Fruit fly (Drosophila melanogaster): ENCODE data around the gene Akt.

DNA sequence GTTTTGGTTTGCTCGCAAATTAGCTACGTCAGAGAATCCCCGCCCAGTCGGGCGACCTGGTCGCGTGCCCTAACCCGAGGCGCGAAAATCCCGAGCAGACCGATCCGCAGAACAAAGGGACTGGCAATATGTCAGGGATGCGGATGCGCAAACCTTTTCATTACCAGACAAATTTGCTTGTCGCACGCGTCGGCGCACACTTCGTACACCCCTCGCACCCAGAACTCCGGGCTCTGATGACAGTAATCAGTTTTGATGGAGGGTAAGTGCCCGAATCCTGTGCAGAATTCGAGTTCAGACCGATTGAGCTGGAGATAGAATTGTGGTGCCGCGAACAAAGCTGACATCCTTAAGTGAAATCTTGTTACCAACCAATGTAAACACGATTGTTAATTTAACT lies 53.3 kb downstream of the Akt start:
- TF ChIP-seq kay (GFP tag; ENCODE audit: borderline replicate concordance) (no peak), CG14711 (tag; optimal IDR thresholded peaks at IDR 0.05) (no peak), CG7045 (GFP tag; optimal IDR thresholded peaks at IDR 0.05) (no peak), tj (GFP tag; optimal IDR thresholded peaks at IDR 0.05) (no peak), CG33017 (tag; optimal IDR thresholded peaks at IDR 0.05) (no peak)

Data from whole organism, adult.